Worm (Caenorhabditis elegans): ENCODE measurements around the gene C32D5.7.

C32D5.7 gene

ce11 chrII:6358905-6359304, 19.1 kb upstream of the C32D5.7 start, which contains the start of gene C32D5.12:
C32D5.12 (minus strand) TSS chrII:6359005.
- TF ChIP-seq skn-1 (tag; optimal IDR thresholded peaks at IDR 0.05) (no peak), nhr-25 (tag; optimal IDR thresholded peaks at IDR 0.05) (no peak), tbx-2 (tag; optimal IDR thresholded peaks at IDR 0.05) (no peak), unc-62 (GFP tag; optimal IDR thresholded peaks at IDR 0.05) (no peak), nfya-1 (tag; optimal IDR thresholded peaks at IDR 0.05; ENCODE audit: insufficient read depth) (no peak), lin-15B (tag; optimal IDR thresholded peaks at IDR 0.05) (no peak), pha-4 (tag; optimal IDR thresholded peaks at IDR 0.05) (no peak), nhr-43 (tag; optimal IDR thresholded peaks at IDR 0.05; ENCODE audit: poor library complexity, severe bottlenecking) (no peak)

DNA sequence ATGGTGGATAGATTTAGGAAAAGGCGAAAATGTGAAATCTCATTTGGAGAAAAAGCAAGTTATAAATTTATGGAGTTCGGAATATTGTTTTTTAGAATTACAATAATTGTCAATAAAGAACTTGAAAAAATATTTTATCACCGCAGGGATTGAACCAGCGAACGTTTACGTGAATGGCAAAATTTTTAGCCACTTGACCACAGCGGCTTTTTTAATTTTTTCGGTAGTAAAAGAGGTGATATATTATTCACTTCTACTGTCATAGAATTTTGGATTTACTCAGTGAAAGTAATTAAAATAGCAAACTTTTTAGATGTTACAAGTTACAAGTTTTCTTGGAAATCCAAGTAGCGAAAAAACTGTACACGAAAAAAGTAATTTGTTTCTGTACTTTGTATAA, 18.4 kb upstream of the C32D5.7 start:
- TF ChIP-seq ZK546.5 (tag; optimal IDR thresholded peaks at IDR 0.05) (no peak), unc-39 (tag; optimal IDR thresholded peaks at IDR 0.05) (no peak), skn-1 (tag; optimal IDR thresholded peaks at IDR 0.05) (no peak), ceh-9 (tag; optimal IDR thresholded peaks at IDR 0.05) (no peak), zag-1 (tag; optimal IDR thresholded peaks at IDR 0.05) (no peak), snpc-4 (tag; optimal IDR thresholded peaks at IDR 0.05) (no peak), nhr-237 (tag; optimal IDR thresholded peaks at IDR 0.05) (no peak), egl-27 (tag; optimal IDR thresholded peaks at IDR 0.05) (no peak), daf-12 (tag; optimal IDR thresholded peaks at IDR 0.05) (no peak), nhr-43 (tag; optimal IDR thresholded peaks at IDR 0.05; ENCODE audit: poor library complexity, severe bottlenecking) (no peak)

- TF ChIP-seq aly-2 (tag; optimal IDR thresholded peaks at IDR 0.05) (no peak), ama-1 (optimal IDR thresholded peaks at IDR 0.05) (no peak), mml-1 (tag; optimal IDR thresholded peaks at IDR 0.05) (no peak), fos-1 (tag; optimal IDR thresholded peaks at IDR 0.05) (no peak), fkh-10 (GFP tag; optimal IDR thresholded peaks at IDR 0.05) (no peak), pha-4 (tag; optimal IDR thresholded peaks at IDR 0.05) (peak; percentile 72), nhr-76 (tag; optimal IDR thresholded peaks at IDR 0.05) (no peak), R02D3.7 (tag; optimal IDR thresholded peaks at IDR 0.05) (no peak), jun-1 (tag; optimal IDR thresholded peaks at IDR 0.05) (no peak), sea-2 (GFP tag; optimal IDR thresholded peaks at IDR 0.05) (no peak), nhr-23 (tag; optimal IDR thresholded peaks at IDR 0.05) (peak; percentile 79), mdl-1 (tag; optimal IDR thresholded peaks at IDR 0.05) (no peak), nhr-12 (tag; optimal IDR thresholded peaks at IDR 0.05) (no peak), ceh-16 (tag; optimal IDR thresholded peaks at IDR 0.05) (no peak), nhr-237 (tag; optimal IDR thresholded peaks at IDR 0.05) (no peak), fkh-2 (tag; optimal IDR thresholded peaks at IDR 0.05) (no peak), ceh-82 (tag; optimal IDR thresholded peaks at IDR 0.05) (no peak), ceh-28 (tag; optimal IDR thresholded peaks at IDR 0.05) (peak; percentile 11), nhr-77 (tag; optimal IDR thresholded peaks at IDR 0.05) (no peak), snpc-4 (tag; optimal IDR thresholded peaks at IDR 0.05) (peak; percentile 88), hmg-11 (tag; optimal IDR thresholded peaks at IDR 0.05) (peak; percentile 43), lin-15B (tag; optimal IDR thresholded peaks at IDR 0.05) (peak; percentile 78), daf-12 (tag; optimal IDR thresholded peaks at IDR 0.05) (no peak), skn-1 (tag; optimal IDR thresholded peaks at IDR 0.05) (peak; percentile 35), nhr-11 (tag; optimal IDR thresholded peaks at IDR 0.05) (peak; percentile 24), ceh-9 (tag; optimal IDR thresholded peaks at IDR 0.05) (no peak), pqm-1 (tag; optimal IDR thresholded peaks at IDR 0.05) (peak; percentile 65), lin-39 (tag; optimal IDR thresholded peaks at IDR 0.05) (peak; percentile 84), elt-1 (tag; optimal IDR thresholded peaks at IDR 0.05) (peak; percentile 49), nhr-28 (tag; optimal IDR thresholded peaks at IDR 0.05) (no peak), nhr-43 (tag; optimal IDR thresholded peaks at IDR 0.05; ENCODE audit: poor library complexity, severe bottlenecking) (peak; percentile 36), unc-62 (GFP tag; optimal IDR thresholded peaks at IDR 0.05) (no peak), elt-3 (tag; optimal IDR thresholded peaks at IDR 0.05) (no peak), elt-2 (tag; optimal IDR thresholded peaks at IDR 0.05) (peak; percentile 35), eor-1 (tag; optimal IDR thresholded peaks at IDR 0.05) (no peak), unc-39 (tag; optimal IDR thresholded peaks at IDR 0.05) (no peak), egl-27 (tag; optimal IDR thresholded peaks at IDR 0.05) (no peak), nfya-1 (tag; optimal IDR thresholded peaks at IDR 0.05; ENCODE audit: insufficient read depth) (peak; percentile 78), ztf-4 (tag; optimal IDR thresholded peaks at IDR 0.05) (no peak), tbx-2 (tag; optimal IDR thresholded peaks at IDR 0.05) (peak; percentile 27), ztf-11 (tag; optimal IDR thresholded peaks at IDR 0.05) (no peak), lsy-12 (tag; optimal IDR thresholded peaks at IDR 0.05) (peak; percentile 74), nhr-25 (tag; optimal IDR thresholded peaks at IDR 0.05) (peak; percentile 50), egl-5 (tag; optimal IDR thresholded peaks at IDR 0.05) (no peak)
Observed at ce11 chrII:6355396-6356346, 15.8 kb upstream of the C32D5.7 start, which contains the start of gene C32D5.11. C32D5.11 (minus strand) TSS chrII:6355446.

All from whole organism, L3 larva.